Worm (Caenorhabditis elegans) whole organism, L3 larva: ENCODE data around the gene C25A8.5.

Experiments used
- R02D3.7 ChIP-seq: fragments of 150-350 bp; optimal IDR thresholded peaks from 2 replicates; lab custom pipeline; 2014; ENCODE audit warnings: missing biosample characterization, missing genetic modification characterization
- aly-2 ChIP-seq: fragments of 150-350 bp; optimal IDR thresholded peaks from 2 replicates; lab custom pipeline; 2014; ENCODE audit warnings: missing biosample characterization, missing genetic modification characterization
- ama-1 ChIP-seq: fragments of 150-350 bp; optimal IDR thresholded peaks from 2 replicates; lab custom pipeline; 2018
- ceh-28 ChIP-seq: fragments of 150-350 bp; optimal IDR thresholded peaks from 2 replicates; lab custom pipeline; 2014; ENCODE audit warnings: missing biosample characterization, missing genetic modification reagents, missing genetic modification characterization
- ceh-9 ChIP-seq: sonication (generic microtip); optimal IDR thresholded peaks from 2 replicates; lab custom pipeline; 2018; ENCODE audit warnings: missing biosample characterization, missing genetic modification characterization
- daf-12 ChIP-seq: fragments of 150-350 bp; optimal IDR thresholded peaks from 2 replicates; lab custom pipeline; 2014; ENCODE audit warnings: missing biosample characterization, missing genetic modification reagents, missing genetic modification characterization
- egl-27 ChIP-seq: sonication (generic microtip); optimal IDR thresholded peaks from 4 replicates; lab custom pipeline; 2017; ENCODE audit warnings: missing biosample characterization, missing genetic modification reagents, missing genetic modification characterization
- egl-5 ChIP-seq: fragments of 150-350 bp; optimal IDR thresholded peaks from 2 replicates; lab custom pipeline; 2017; ENCODE audit warnings: missing biosample characterization, missing genetic modification reagents, missing genetic modification characterization, inconsistent platforms
- elt-1 ChIP-seq: fragments of 150-350 bp; optimal IDR thresholded peaks from 2 replicates; lab custom pipeline; 2014; ENCODE audit warnings: missing biosample characterization, missing genetic modification characterization
- elt-2 ChIP-seq: sonication (generic microtip); optimal IDR thresholded peaks from 2 replicates; lab custom pipeline; 2016; ENCODE audit warnings: missing genetic modification reagents, mild to moderate bottlenecking, missing genetic modification characterization, missing compliant biosample characterization
- elt-3 ChIP-seq, 3 experiments: fragments of 150-350 bp in 1 of 3; sonication (generic microtip) in 2 of 3; optimal IDR thresholded peaks; 2 replicates in 2 of 3; 4 replicates in 1 of 3; lab custom pipeline; 2014 to 2017; ENCODE audit warnings: missing biosample characterization in 3 of 3, missing genetic modification characterization in 3 of 3
- eor-1 ChIP-seq, 2 experiments: fragments of 150-350 bp; optimal IDR thresholded peaks; 2 replicates each; lab custom pipeline; 2014 to 2018; ENCODE audit warnings: missing biosample characterization in 2 of 2, missing genetic modification characterization in 2 of 2
- fkh-10 ChIP-seq: sonication (generic microtip); optimal IDR thresholded peaks from 2 replicates; lab custom pipeline; 2017; ENCODE audit warnings: missing biosample characterization, missing genetic modification reagents, missing genetic modification characterization
- fkh-2 ChIP-seq: fragments of 150-350 bp; optimal IDR thresholded peaks from 2 replicates; lab custom pipeline; 2014; ENCODE audit warnings: missing biosample characterization, missing genetic modification reagents, missing genetic modification characterization
- fos-1 ChIP-seq: fragments of 150-350 bp; optimal IDR thresholded peaks from 2 replicates; lab custom pipeline; 2014; ENCODE audit warnings: missing biosample characterization, missing genetic modification characterization
- hmg-11 ChIP-seq: sonication (generic microtip); optimal IDR thresholded peaks from 2 replicates; lab custom pipeline; 2016; ENCODE audit warnings: missing genetic modification characterization, missing compliant biosample characterization
- jun-1 ChIP-seq: fragments of 150-350 bp; optimal IDR thresholded peaks from 2 replicates; lab custom pipeline; 2014; ENCODE audit warnings: missing biosample characterization, missing genetic modification reagents, missing genetic modification characterization
- lin-15B ChIP-seq: fragments of 150-350 bp; optimal IDR thresholded peaks from 2 replicates; lab custom pipeline; 2014; ENCODE audit warnings: missing biosample characterization, missing genetic modification characterization
- lin-39 ChIP-seq: fragments of 150-350 bp; optimal IDR thresholded peaks from 2 replicates; lab custom pipeline; 2018; ENCODE audit warnings: missing biosample characterization, missing genetic modification reagents, missing genetic modification characterization
- lsy-12 ChIP-seq: sonication (generic microtip); optimal IDR thresholded peaks from 2 replicates; lab custom pipeline; 2016; ENCODE audit warnings: mild to moderate bottlenecking, missing genetic modification characterization, missing compliant biosample characterization
- mdl-1 ChIP-seq: fragments of 150-350 bp; optimal IDR thresholded peaks from 2 replicates; lab custom pipeline; 2014; ENCODE audit warnings: missing biosample characterization, missing genetic modification characterization
- mml-1 ChIP-seq: fragments of 150-350 bp; sonication (generic microtip); optimal IDR thresholded peaks from 3 replicates; lab custom pipeline; 2014; ENCODE audit warnings: missing biosample characterization, missing genetic modification characterization
- nfya-1 ChIP-seq: sonication (generic microtip); optimal IDR thresholded peaks from 2 replicates; lab custom pipeline; 2017; ENCODE audit warnings: missing genetic modification characterization, mild to moderate bottlenecking, missing compliant biosample characterization, antibody characterized with exemption, moderate library complexity; ENCODE audit not compliant: insufficient read depth
- nhr-23 ChIP-seq: fragments of 150-350 bp; optimal IDR thresholded peaks from 2 replicates; lab custom pipeline; 2014; ENCODE audit warnings: missing biosample characterization, missing genetic modification reagents, missing genetic modification characterization
- nhr-25 ChIP-seq: sonication (generic microtip); optimal IDR thresholded peaks from 2 replicates; lab custom pipeline; 2017; ENCODE audit warnings: missing biosample characterization, missing genetic modification characterization
- nhr-28 ChIP-seq: fragments of 150-350 bp; optimal IDR thresholded peaks from 2 replicates; lab custom pipeline; 2014; ENCODE audit warnings: missing biosample characterization, missing genetic modification characterization
- nhr-43 ChIP-seq: sonication (generic microtip); optimal IDR thresholded peaks from 2 replicates; lab custom pipeline; 2016; ENCODE audit warnings: mild to moderate bottlenecking, missing genetic modification characterization, missing compliant biosample characterization; ENCODE audit not compliant: poor library complexity, severe bottlenecking
- nhr-67 ChIP-seq: fragments of 150-350 bp; optimal IDR thresholded peaks from 2 replicates; lab custom pipeline; 2014; ENCODE audit warnings: missing biosample characterization, missing genetic modification characterization
- nhr-76 ChIP-seq: fragments of 150-350 bp; sonication (generic microtip); optimal IDR thresholded peaks from 5 replicates; lab custom pipeline; 2014; ENCODE audit warnings: missing biosample characterization, missing genetic modification characterization
- pha-4 ChIP-seq: fragments of 150-350 bp; optimal IDR thresholded peaks from 2 replicates; lab custom pipeline; 2014; ENCODE audit warnings: missing biosample characterization, missing genetic modification reagents, missing genetic modification characterization
- pqm-1 ChIP-seq: fragments of 150-350 bp; optimal IDR thresholded peaks from 2 replicates; lab custom pipeline; 2017; ENCODE audit warnings: missing biosample characterization, missing genetic modification characterization, inconsistent platforms
- sea-2 ChIP-seq: fragments of 150-350 bp; sonication (generic microtip); optimal IDR thresholded peaks from 4 replicates; lab custom pipeline; 2014; ENCODE audit warnings: missing biosample characterization, missing genetic modification reagents, missing genetic modification characterization
- snpc-4 ChIP-seq: fragments of 150-350 bp; optimal IDR thresholded peaks from 2 replicates; lab custom pipeline; 2014; ENCODE audit warnings: missing biosample characterization, missing genetic modification characterization
- tbx-2 ChIP-seq: sonication (generic microtip); optimal IDR thresholded peaks from 2 replicates; lab custom pipeline; 2016; ENCODE audit warnings: mild to moderate bottlenecking, missing genetic modification characterization, missing compliant biosample characterization
- unc-39 ChIP-seq: sonication (generic microtip); optimal IDR thresholded peaks from 4 replicates; lab custom pipeline; 2017; ENCODE audit warnings: missing biosample characterization, missing genetic modification characterization
- unc-62 ChIP-seq: fragments of 150-350 bp; sonication (generic microtip); optimal IDR thresholded peaks from 4 replicates; lab custom pipeline; 2014; ENCODE audit warnings: missing biosample characterization, missing genetic modification reagents, missing genetic modification characterization
- zag-1 ChIP-seq: fragments of 150-350 bp; optimal IDR thresholded peaks from 2 replicates; lab custom pipeline; 2014; ENCODE audit warnings: missing biosample characterization, missing genetic modification characterization
- ztf-11 ChIP-seq: fragments of 150-350 bp; optimal IDR thresholded peaks from 2 replicates; lab custom pipeline; 2014; ENCODE audit warnings: missing biosample characterization, missing genetic modification characterization
- ztf-4 ChIP-seq: fragments of 150-350 bp; optimal IDR thresholded peaks from 2 replicates; lab custom pipeline; 2014; ENCODE audit warnings: missing biosample characterization, missing genetic modification characterization

Gene C25A8.5

DNA sequence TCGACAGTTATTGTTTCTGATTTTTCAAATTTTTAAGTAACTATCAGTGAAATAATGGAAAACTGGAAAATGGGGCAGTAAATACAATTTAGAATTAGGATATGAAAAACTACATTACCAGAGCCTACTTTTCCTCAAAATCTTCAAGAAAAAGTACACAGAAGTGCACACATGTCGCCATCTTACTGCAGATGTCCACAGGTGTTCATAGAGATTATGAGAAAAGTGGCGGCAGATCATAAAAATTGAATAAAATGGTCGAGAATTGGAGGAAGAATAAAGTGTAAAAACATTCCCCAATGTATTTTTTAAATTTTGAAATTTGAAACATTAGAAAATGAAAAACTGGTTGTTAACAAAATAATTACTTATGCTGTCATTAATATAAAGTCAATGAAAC lies 1.4 kb upstream of the C25A8.5 start:
- TF ChIP-seq egl-27 (tag; lab: Kevin White, UChicago), result no peak
- no peak for TF ChIP-seq elt-1 (tag; lab: Kevin White, UChicago)
- TF ChIP-seq fkh-2, result no peak
- no peak for TF ChIP-seq nhr-25 (tag; lab: Kevin White, UChicago)
- TF ChIP-seq nfya-1 (tag; lab: Kevin White, UChicago), result no peak
- TF ChIP-seq pha-4 (tag; lab: Kevin White, UChicago), result no peak
- TF ChIP-seq nhr-28 (tag; lab: Kevin White, UChicago), result no peak
- TF ChIP-seq, all 47 proteins: peak for 0

- TF ChIP-seq egl-5 (tag; lab: Kevin White, UChicago), result no peak
These were observed 4.0 kb downstream of the C25A8.5 start, which contains the start of gene cht-3 for ce11 chrIV:7003323-7003722. TSS of gene cht-3 (plus strand) at chrIV:7003623.

- no peak for TF ChIP-seq nhr-76
- no peak for TF ChIP-seq aly-2 (tag; lab: Kevin White, UChicago)
- TF ChIP-seq jun-1 (tag; lab: Kevin White, UChicago), result no peak
- no peak for TF ChIP-seq lin-15B
- no peak for TF ChIP-seq ztf-11
- TF ChIP-seq mml-1, result no peak
- TF ChIP-seq daf-12, result no peak
- TF ChIP-seq elt-1 (tag; lab: Kevin White, UChicago), result no peak
- no peak for TF ChIP-seq fkh-10 (GFP tag; lab: Kevin White, UChicago)
- no peak for TF ChIP-seq snpc-4 (tag; lab: Kevin White, UChicago)
- no peak for TF ChIP-seq ceh-9 (tag; lab: Kevin White, UChicago)
- no peak for TF ChIP-seq elt-3 (tag; optimal IDR thresholded peaks at IDR 0.05; lab: Kevin White, UChicago)
- TF ChIP-seq sea-2, result no peak
- TF ChIP-seq hmg-11, result no peak
- no peak for TF ChIP-seq unc-62 (GFP tag; lab: Kevin White, UChicago)
- TF ChIP-seq lsy-12 (tag; lab: Kevin White, UChicago), result no peak
- no peak for TF ChIP-seq egl-27 (tag; lab: Kevin White, UChicago)
- no peak for TF ChIP-seq elt-2 (tag; lab: Kevin White, UChicago)
- TF ChIP-seq ceh-28 (tag; lab: Kevin White, UChicago), result no peak
These were observed 10.2 kb downstream of the C25A8.5 start, which contains the start of gene C25A8.2 for ce11 chrIV:7009531-7009930. TSS of gene C25A8.2 (plus strand) at chrIV:7009831.

DNA sequence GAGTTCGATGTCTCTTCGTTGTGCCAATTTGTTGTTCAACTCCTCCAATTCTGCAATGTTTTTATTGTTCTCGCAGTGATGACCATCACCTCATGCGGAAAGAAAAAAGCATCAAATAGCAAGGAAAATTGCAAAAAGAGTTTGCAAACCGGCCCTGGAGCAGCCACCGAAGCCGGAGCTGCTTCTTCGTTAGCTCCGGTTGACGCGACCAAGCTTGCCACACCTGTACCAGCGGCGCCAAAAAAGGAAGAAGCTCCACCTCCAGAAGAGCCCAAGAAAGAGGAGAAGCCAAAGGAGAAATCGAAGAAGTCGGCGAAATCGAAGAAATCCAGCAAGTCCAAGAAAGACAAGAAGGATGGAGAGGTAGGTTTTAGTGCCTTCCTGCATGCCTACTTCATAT lies 10.9 kb downstream of the C25A8.5 start:
- no peak for TF ChIP-seq lin-39 (tag; lab: Kevin White, UChicago)
- no peak for TF ChIP-seq ceh-9 (tag; lab: Kevin White, UChicago)
- TF ChIP-seq fos-1, result no peak
- TF ChIP-seq ceh-28 (tag; lab: Kevin White, UChicago), result no peak
- TF ChIP-seq hmg-11, result no peak
- TF ChIP-seq eor-1 (tag; optimal IDR thresholded peaks at IDR 0.05; lab: Kevin White, UChicago), result no peak
- no peak for TF ChIP-seq nhr-76
- no peak for TF ChIP-seq elt-3 (tag; optimal IDR thresholded peaks at IDR 0.05; lab: Kevin White, UChicago)
- TF ChIP-seq ztf-4 (tag; lab: Kevin White, UChicago), result no peak
- no peak for TF ChIP-seq tbx-2
- TF ChIP-seq mml-1, result no peak
- no peak for TF ChIP-seq ztf-11
- TF ChIP-seq elt-2 (tag; lab: Kevin White, UChicago), result no peak
- no peak for TF ChIP-seq nhr-67
- TF ChIP-seq nhr-25 (tag; lab: Kevin White, UChicago), result no peak
- no peak for TF ChIP-seq lsy-12 (tag; lab: Kevin White, UChicago)
- no peak for TF ChIP-seq R02D3.7 (tag; lab: Kevin White, UChicago)
- TF ChIP-seq pqm-1, result no peak
- no peak for TF ChIP-seq ama-1 (lab: Kevin White, UChicago)

- TF ChIP-seq unc-39 (tag; lab: Kevin White, UChicago) (no peak), aly-2 (tag; lab: Kevin White, UChicago) (no peak), fkh-10 (GFP tag; lab: Kevin White, UChicago) (no peak), mml-1 (no peak), R02D3.7 (tag; lab: Kevin White, UChicago) (no peak), ceh-9 (tag; lab: Kevin White, UChicago) (no peak), jun-1 (tag; lab: Kevin White, UChicago) (no peak), lin-15B (no peak), ceh-28 (tag; lab: Kevin White, UChicago) (no peak), mdl-1 (tag; lab: Kevin White, UChicago) (no peak), nhr-23 (tag; lab: Kevin White, UChicago) (no peak), lin-39 (tag; lab: Kevin White, UChicago) (no peak), elt-1 (tag; lab: Kevin White, UChicago) (no peak), nhr-43 (tag; lab: Kevin White, UChicago) (no peak), zag-1 (tag; lab: Kevin White, UChicago) (no peak)
These were observed 11.5 kb downstream of the C25A8.5 start, which contains the start of gene C25A8.1 for ce11 chrIV:7010835-7011234. TSS of gene C25A8.1 (plus strand) at chrIV:7011135.
